Fruit fly (Drosophila melanogaster): ENCODE data around the gene CG7194.

CG7194 gene

dm6 chr3L:8299224-8300130 is 4.4 kb downstream of the CG7194 start, which contains the start of the genes Arl5 and CG13671 (continued):
- TF ChIP-seq Atf6 (GFP tag; IDR thresholded peaks at IDR 0.05) (peak; percentile 68), Chrac-16 (GFP tag; optimal IDR thresholded peaks at IDR 0.05) (peak; percentile 86), CG32767 (GFP tag; IDR thresholded peaks at IDR 0.05) (peak; percentile 40; the same call in 1 of the 2 replicates), CG1602 (GFP tag; optimal IDR thresholded peaks at IDR 0.05) (peak; percentile 85), ken (GFP tag; IDR thresholded peaks at IDR 0.05) (peak; percentile 83), tup (GFP tag; optimal IDR thresholded peaks at IDR 0.05) (peak; percentile 68), Abd-B (GFP tag; optimal IDR thresholded peaks at IDR 0.05) (peak; percentile 79), CG17328 (GFP tag; IDR thresholded peaks at IDR 0.05) (peak; percentile 83), C15 (GFP tag; IDR thresholded peaks at IDR 0.05) (peak; percentile 64; the same call in 1 of the 3 replicates), Awh (GFP tag; IDR thresholded peaks at IDR 0.05) (peak; percentile 27; the same call in 1 of the 2 replicates), Eip74EF (GFP tag; optimal IDR thresholded peaks at IDR 0.05) (peak in 1 of 2 experiments; percentile 0), grn (GFP tag; optimal IDR thresholded peaks at IDR 0.05) (peak; percentile 40), grau (tag; optimal IDR thresholded peaks at IDR 0.05) (peak; percentile 65), tgo (GFP tag; IDR thresholded peaks at IDR 0.05) (peak; percentile 80), Ssrp (tag; optimal IDR thresholded peaks at IDR 0.05) (peak; percentile 73), CG11247 (GFP tag; IDR thresholded peaks at IDR 0.05) (peak; percentile 88), Elba2 (GFP tag; optimal IDR thresholded peaks at IDR 0.05) (peak; percentile 54), Atf-2 (GFP tag; optimal IDR thresholded peaks at IDR 0.05) (peak; percentile 10), al (GFP tag; IDR thresholded peaks at IDR 0.05) (peak; percentile 68), gro (GFP tag; optimal IDR thresholded peaks at IDR 0.05) (peak; percentile 27), CG12236 (GFP tag; optimal IDR thresholded peaks at IDR 0.05) (peak; percentile 5), CG8281 (tag; optimal IDR thresholded peaks at IDR 0.05) (no peak), Dek (tag; optimal IDR thresholded peaks at IDR 0.05) (peak; percentile 66), fd102C (GFP tag; optimal IDR thresholded peaks at IDR 0.05) (peak; percentile 19), HLH54F (GFP tag; optimal IDR thresholded peaks at IDR 0.05) (peak; percentile 56), CG17802 (tag; optimal IDR thresholded peaks at IDR 0.05) (peak; percentile 56), gsb (GFP tag; IDR thresholded peaks at IDR 0.05) (no peak), Bteb2 (GFP tag; optimal IDR thresholded peaks at IDR 0.05) (peak; percentile 34), sim (GFP tag; IDR thresholded peaks at IDR 0.05) (0 out of 2 replicates have a peak, but pooled peaks have one; percentile 30), CG2712 (tag; optimal IDR thresholded peaks at IDR 0.05) (peak; percentile 84), MTF-1 (GFP tag; optimal IDR thresholded peaks at IDR 0.05; ENCODE audit: borderline replicate concordance) (no peak), CG2875 (GFP tag; optimal IDR thresholded peaks at IDR 0.05) (peak; percentile 50), CG13775 (GFP tag; optimal IDR thresholded peaks at IDR 0.05) (peak; percentile 81), CG8924 (tag; optimal IDR thresholded peaks at IDR 0.05) (peak; percentile 66), CG17829 (tag; optimal IDR thresholded peaks at IDR 0.05) (peak; percentile 79), ewg (GFP tag; optimal IDR thresholded peaks at IDR 0.05) (peak; percentile 49), Dip2 (GFP tag; IDR thresholded peaks at IDR 0.05) (no peak), CG7928 (GFP tag; optimal IDR thresholded peaks at IDR 0.05) (peak; percentile 47), az2 (GFP tag; optimal IDR thresholded peaks at IDR 0.05) (peak; percentile 82), slp2 (GFP tag; optimal IDR thresholded peaks at IDR 0.05) (no peak), CG32772 (GFP tag; IDR thresholded peaks at IDR 0.05) (peak; percentile 83), CG2202 (tag; optimal IDR thresholded peaks at IDR 0.05) (peak; percentile 68), CkIIα-i1 (GFP tag; IDR thresholded peaks at IDR 0.05) (no peak), Mad (GFP tag; optimal IDR thresholded peaks at IDR 0.05) (peak; percentile 77), CG3847 (GFP tag; IDR thresholded peaks at IDR 0.05) (peak; percentile 75), ato (GFP tag; IDR thresholded peaks at IDR 0.05; ENCODE audit: partially characterized antibody) (peak; percentile 64), CG8765 (GFP tag; IDR thresholded peaks at IDR 0.05) (peak; percentile 58; the same call in 1 of the 2 replicates), Dip3 (GFP tag; optimal IDR thresholded peaks at IDR 0.05) (peak; percentile 79)

All from whole organism, embryonic.